Worm (Caenorhabditis elegans) whole organism, L2 larva: Measurements from ENCODE around the gene F41E6.1.
A peak's percentile ranks its signal among the peaks of the same experiment; 100 is the strongest.

Experiments used
- ama-1 ChIP-seq: fragments of 150-350 bp; optimal IDR thresholded peaks from 2 replicates; lab custom pipeline; 2018; ENCODE audit warnings: inconsistent platforms
- elt-1 ChIP-seq: fragments of 150-350 bp; optimal IDR thresholded peaks from 2 replicates; lab custom pipeline; 2014; ENCODE audit warnings: missing biosample characterization, missing genetic modification characterization
- mab-5 ChIP-seq: fragments of 150-350 bp; optimal IDR thresholded peaks from 2 replicates; lab custom pipeline; 2014; ENCODE audit warnings: missing biosample characterization, missing genetic modification characterization
- mdl-1 ChIP-seq, 2 experiments: fragments of 150-350 bp in 1 of 2; sonication (generic microtip) in 1 of 2; optimal IDR thresholded peaks; 2 replicates each; lab custom pipeline; 2017; ENCODE audit warnings: missing biosample characterization in 2 of 2, missing genetic modification characterization in 2 of 2
- nhr-129 ChIP-seq: fragments of 150-350 bp; optimal IDR thresholded peaks from 2 replicates; lab custom pipeline; 2014; ENCODE audit warnings: missing biosample characterization, missing genetic modification characterization
- nhr-25 ChIP-seq: fragments of 150-350 bp; sonication (generic microtip); optimal IDR thresholded peaks from 3 replicates; lab custom pipeline; 2014; ENCODE audit warnings: missing biosample characterization, missing genetic modification characterization

F41E6.1 gene

ce11 chrV:8670759-8671158 is 48.3 kb downstream of the F41E6.1 start:
- TF ChIP-seq nhr-25 (peak; percentile 31), mdl-1 (tag; optimal IDR thresholded peaks at IDR 0.05; lab: Kevin White, UChicago) (no peak), ama-1 (lab: Kevin White, UChicago) (no peak)

- TF ChIP-seq mab-5 (tag; lab: Kevin White, UChicago), result no peak
- TF ChIP-seq nhr-129, result no peak
- no peak for TF ChIP-seq ama-1 (lab: Kevin White, UChicago)
- no peak for TF ChIP-seq elt-1 (tag; lab: Kevin White, UChicago)
- TF ChIP-seq nhr-25, result peak; percentile 7
Observed at ce11 chrV:8671568-8672123, 49.2 kb downstream of the F41E6.1 start.
